Worm (Caenorhabditis elegans): ENCODE data around the gene F17C8.7.

Gene F17C8.7

ce11 chrIII:4720620-4721227 lies 14.8 kb upstream of the F17C8.7 start, which contains the start of gene emb-5 (continued):
- TF ChIP-seq npax-4 (tag; optimal IDR thresholded peaks at IDR 0.05) (no peak), ceh-19 (GFP tag; optimal IDR thresholded peaks at IDR 0.05) (no peak), ceh-31 (tag; optimal IDR thresholded peaks at IDR 0.05) (peak; percentile 42), madf-2 (tag; optimal IDR thresholded peaks at IDR 0.05) (no peak), ref-2 (tag; optimal IDR thresholded peaks at IDR 0.05) (no peak), elt-2 (tag; optimal IDR thresholded peaks at IDR 0.05) (no peak), ceh-18 (tag; optimal IDR thresholded peaks at IDR 0.05) (no peak), hlh-30 (tag; optimal IDR thresholded peaks at IDR 0.05; ENCODE audit: insufficient read depth) (no peak), hlh-6 (tag; optimal IDR thresholded peaks at IDR 0.05) (no peak), hlh-15 (tag; optimal IDR thresholded peaks at IDR 0.05) (no peak), fkh-6 (tag; optimal IDR thresholded peaks at IDR 0.05) (no peak), Y22D7AL.16 (tag; optimal IDR thresholded peaks at IDR 0.05) (no peak), tbx-7 (tag; optimal IDR thresholded peaks at IDR 0.05) (no peak), K02D7.2 (tag; optimal IDR thresholded peaks at IDR 0.05) (no peak), fax-1 (tag; optimal IDR thresholded peaks at IDR 0.05) (no peak), lin-11 (tag; optimal IDR thresholded peaks at IDR 0.05) (no peak), unc-86 (tag; optimal IDR thresholded peaks at IDR 0.05) (no peak), elt-4 (tag; optimal IDR thresholded peaks at IDR 0.05) (no peak), pax-1 (tag; optimal IDR thresholded peaks at IDR 0.05) (peak; percentile 43), unc-42 (tag; optimal IDR thresholded peaks at IDR 0.05) (peak; percentile 36), che-1 (tag; optimal IDR thresholded peaks at IDR 0.05) (no peak), rnt-1 (tag; optimal IDR thresholded peaks at IDR 0.05) (no peak), ceh-2 (tag; optimal IDR thresholded peaks at IDR 0.05) (no peak), pha-4 (tag; optimal IDR thresholded peaks at IDR 0.05) (no peak), ceh-48 (tag; optimal IDR thresholded peaks at IDR 0.05) (no peak), nfya-1 (tag; optimal IDR thresholded peaks at IDR 0.05) (no peak), dmd-4 (tag; optimal IDR thresholded peaks at IDR 0.05; ENCODE audit: borderline replicate concordance) (no peak), F13H6.1 (tag; optimal IDR thresholded peaks at IDR 0.05) (no peak), pros-1 (tag; optimal IDR thresholded peaks at IDR 0.05) (no peak), fkh-10 (GFP tag; optimal IDR thresholded peaks at IDR 0.05) (no peak), nhr-11 (tag; optimal IDR thresholded peaks at IDR 0.05) (no peak)

DNA sequence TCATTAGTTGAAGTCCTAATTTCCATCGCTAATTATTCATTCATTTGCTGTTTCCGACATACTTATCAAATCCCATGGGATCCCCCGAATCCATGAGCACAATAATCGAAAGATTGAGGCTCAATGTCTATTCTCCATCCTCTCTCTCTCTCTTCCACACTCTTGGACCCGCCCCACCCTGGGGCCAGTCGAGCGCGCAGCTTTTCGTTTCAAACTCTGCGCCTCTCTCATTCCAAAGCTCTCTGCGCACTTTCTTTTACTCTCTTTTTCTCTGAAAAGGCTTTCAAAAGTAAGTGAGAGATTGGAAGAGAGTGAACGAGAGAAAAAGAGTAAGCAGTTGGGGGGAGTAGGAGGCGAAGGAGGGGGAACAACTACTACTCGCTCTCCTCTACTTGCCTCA lies 13.8 kb upstream of the F17C8.7 start, which contains the start of gene acy-1:
Gene acy-1 (plus strand): TSS at position 346 of the 400 bp plus-strand sequence.
- TF ChIP-seq madf-2 (tag; optimal IDR thresholded peaks at IDR 0.05) (no peak), zip-5 (tag; optimal IDR thresholded peaks at IDR 0.05) (no peak), ceh-22 (tag; optimal IDR thresholded peaks at IDR 0.05) (no peak), pros-1 (tag; optimal IDR thresholded peaks at IDR 0.05) (no peak), T23F11.4 (GFP tag; optimal IDR thresholded peaks at IDR 0.05) (no peak), rnt-1 (tag; optimal IDR thresholded peaks at IDR 0.05) (peak; percentile 67), che-1 (tag; optimal IDR thresholded peaks at IDR 0.05) (no peak), tbx-2 (tag; optimal IDR thresholded peaks at IDR 0.05) (peak; percentile 79), ceh-18 (tag; optimal IDR thresholded peaks at IDR 0.05) (peak; percentile 89), pat-9 (tag; optimal IDR thresholded peaks at IDR 0.05) (no peak), gmeb-2 (tag; optimal IDR thresholded peaks at IDR 0.05) (no peak), unc-42 (tag; optimal IDR thresholded peaks at IDR 0.05) (peak; percentile 80), ceh-14 (tag; optimal IDR thresholded peaks at IDR 0.05) (peak; percentile 77), hlh-15 (tag; optimal IDR thresholded peaks at IDR 0.05) (no peak), fax-1 (tag; optimal IDR thresholded peaks at IDR 0.05) (no peak), ceh-31 (tag; optimal IDR thresholded peaks at IDR 0.05) (peak; percentile 84), hlh-13 (GFP tag; optimal IDR thresholded peaks at IDR 0.05) (no peak), ahr-1 (tag; optimal IDR thresholded peaks at IDR 0.05) (no peak), pqm-1 (tag; optimal IDR thresholded peaks at IDR 0.05) (no peak), odd-2 (tag; optimal IDR thresholded peaks at IDR 0.05) (no peak), ceh-34 (tag; optimal IDR thresholded peaks at IDR 0.05) (peak; percentile 79), nhr-232 (tag; optimal IDR thresholded peaks at IDR 0.05) (no peak), hlh-8 (tag; optimal IDR thresholded peaks at IDR 0.05) (peak; percentile 18), pha-2 (tag; optimal IDR thresholded peaks at IDR 0.05) (no peak), npax-4 (tag; optimal IDR thresholded peaks at IDR 0.05) (no peak), mec-3 (tag; optimal IDR thresholded peaks at IDR 0.05; ENCODE audit: borderline replicate concordance) (no peak), syd-9 (tag; optimal IDR thresholded peaks at IDR 0.05) (peak; percentile 1), pax-1 (tag; optimal IDR thresholded peaks at IDR 0.05) (no peak), lim-6 (tag; optimal IDR thresholded peaks at IDR 0.05) (no peak), ttx-3 (tag; optimal IDR thresholded peaks at IDR 0.05) (no peak), hlh-6 (tag; optimal IDR thresholded peaks at IDR 0.05) (no peak), fkh-6 (tag; optimal IDR thresholded peaks at IDR 0.05) (no peak), elt-4 (tag; optimal IDR thresholded peaks at IDR 0.05) (no peak), ets-4 (tag; optimal IDR thresholded peaks at IDR 0.05) (peak; percentile 50), ceh-2 (tag; optimal IDR thresholded peaks at IDR 0.05) (peak; percentile 38)

Measured in whole organism, late embryonic.